Worm (Caenorhabditis elegans) whole organism, L4 larva: ENCODE measurements around the gene slc-25A10.
A peak's percentile ranks its signal among the peaks of the same experiment; 100 is the strongest.

ENCODE experiments used
- T20F7.1 ChIP-seq: fragments of 200-800 bp; sonication (Bioruptor generic); optimal IDR thresholded peaks from 2 replicates; lab custom pipeline; 2018; ENCODE audit warnings: mild to moderate bottlenecking, missing genetic modification characterization, missing compliant biosample characterization
- Y105C5A.15 ChIP-seq: fragments of 200-800 bp; sonication (Bioruptor generic); IDR thresholded peaks from 2 replicates; pipeline ENCODE4 v1.3.6; 2022; ENCODE audit warnings: missing genetic modification characterization, missing compliant biosample characterization
- Y75B8A.6 ChIP-seq: fragments of 200-800 bp; sonication (Bioruptor generic); IDR thresholded peaks from 2 replicates; pipeline ENCODE4 v1.3.6; 2022; ENCODE audit warnings: missing genetic modification reagents, missing genetic modification characterization, missing compliant biosample characterization
- arid-1 ChIP-seq: fragments of 200-800 bp; sonication (Bioruptor generic); conservative IDR thresholded peaks from 2 replicates; pipeline ENCODE4 v1.3.6; 2022; ENCODE audit warnings: missing genetic modification reagents, missing genetic modification characterization, missing compliant biosample characterization
- ceh-20 ChIP-seq: fragments of 200-800 bp; sonication (Bioruptor generic); IDR thresholded peaks from 2 replicates; pipeline ENCODE4 v1.3.6; 2022; ENCODE audit warnings: missing genetic modification reagents, missing genetic modification characterization, missing compliant biosample characterization
- ceh-32 ChIP-seq: sonication (generic microtip); optimal IDR thresholded peaks from 2 replicates; lab custom pipeline; 2016; ENCODE audit warnings: mild to moderate bottlenecking, missing genetic modification characterization, missing compliant biosample characterization; ENCODE audit not compliant: poor library complexity
- ceh-82 ChIP-seq: sonication (generic microtip); optimal IDR thresholded peaks from 2 replicates; lab custom pipeline; 2017; ENCODE audit warnings: missing biosample characterization, missing genetic modification characterization
- ctbp-1 ChIP-seq: fragments of 200-800 bp; sonication (Bioruptor generic); IDR thresholded peaks from 2 replicates; pipeline ENCODE4 v1.3.6; 2022; ENCODE audit warnings: missing genetic modification reagents, missing genetic modification characterization, missing compliant biosample characterization
- daf-16 ChIP-seq, 3 experiments: sonication (generic microtip); optimal IDR thresholded peaks; 2 replicates each; lab custom pipeline; 2016 to 2017; ENCODE audit warnings: missing genetic modification characterization in 3 of 3, missing genetic modification reagents in 3 of 3, mild to moderate bottlenecking in 2 of 3, missing compliant biosample characterization in 2 of 3, missing biosample characterization in 1 of 3, moderate library complexity in 1 of 3
- dmd-6 ChIP-seq: fragments of 200-800 bp; sonication (Bioruptor generic); IDR thresholded peaks from 2 replicates; pipeline ENCODE4 v1.3.6; 2022; ENCODE audit warnings: missing genetic modification reagents, missing genetic modification characterization, missing compliant biosample characterization
- duxl-1 ChIP-seq: sonication (generic microtip); optimal IDR thresholded peaks from 2 replicates; lab custom pipeline; 2016; ENCODE audit warnings: mild to moderate bottlenecking, missing genetic modification characterization, moderate library complexity, missing compliant biosample characterization; ENCODE audit not compliant: poor library complexity
- egl-27 ChIP-seq: sonication (generic microtip); optimal IDR thresholded peaks from 3 replicates; lab custom pipeline; 2017; ENCODE audit warnings: missing biosample characterization, missing genetic modification reagents, missing genetic modification characterization
- fkh-10 ChIP-seq: fragments of 150-350 bp; optimal IDR thresholded peaks from 2 replicates; lab custom pipeline; 2014; ENCODE audit warnings: missing biosample characterization, missing genetic modification reagents, missing genetic modification characterization
- gei-8 ChIP-seq: fragments of 200-800 bp; sonication (Bioruptor generic); optimal IDR thresholded peaks from 2 replicates; lab custom pipeline; 2018; ENCODE audit warnings: mild to moderate bottlenecking, missing genetic modification characterization, missing compliant biosample characterization
- hif-1 ChIP-seq, 2 experiments: sonication (generic microtip); optimal IDR thresholded peaks; 2 replicates each; lab custom pipeline; 2016 to 2017; ENCODE audit warnings: missing compliant biosample characterization in 2 of 2, missing genetic modification characterization in 2 of 2, missing genetic modification reagents in 2 of 2, missing genotype in 2 of 2, mild to moderate bottlenecking in 1 of 2
- hlh-11 ChIP-seq: fragments of 200-800 bp; sonication (Bioruptor generic); optimal IDR thresholded peaks from 2 replicates; lab custom pipeline; 2018; ENCODE audit warnings: mild to moderate bottlenecking, missing genetic modification characterization, missing compliant biosample characterization
- hmg-1.1 ChIP-seq: fragments of 200-800 bp; sonication (Bioruptor generic); IDR thresholded peaks from 2 replicates; pipeline ENCODE4 v1.3.6; 2022; ENCODE audit warnings: missing genetic modification reagents, missing genetic modification characterization, missing compliant biosample characterization
- lim-7 ChIP-seq: fragments of 200-800 bp; sonication (Bioruptor generic); IDR thresholded peaks from 2 replicates; pipeline ENCODE4 v1.3.6; 2022; ENCODE audit warnings: missing genetic modification characterization, missing compliant biosample characterization
- lin-1 ChIP-seq: fragments of 200-800 bp; sonication (Bioruptor generic); IDR thresholded peaks from 2 replicates; pipeline ENCODE4 v1.3.6; 2022; ENCODE audit warnings: missing genetic modification reagents, missing genetic modification characterization, missing compliant biosample characterization
- lin-15B ChIP-seq: fragments of 150-350 bp; sonication (generic microtip); optimal IDR thresholded peaks from 3 replicates; lab custom pipeline; 2014; ENCODE audit warnings: missing biosample characterization, missing genetic modification characterization
- lin-29 ChIP-seq: fragments of 200-800 bp; sonication (Bioruptor generic); IDR thresholded peaks from 2 replicates; pipeline ENCODE4 v1.3.6; 2022; ENCODE audit warnings: missing genetic modification reagents, missing genetic modification characterization, missing compliant biosample characterization
- lsy-2 ChIP-seq, 2 experiments: fragments of 150-350 bp in 1 of 2; sonication (generic microtip) in 1 of 2; optimal IDR thresholded peaks; 2 replicates each; lab custom pipeline; 2014 to 2017; ENCODE audit warnings: missing biosample characterization in 2 of 2, missing genetic modification characterization in 2 of 2
- madf-5 ChIP-seq, 2 experiments: fragments of 200-800 bp; sonication (Bioruptor generic); IDR thresholded peaks; 2 replicates each; pipeline ENCODE4 v1.3.6; 2022; ENCODE audit warnings: missing compliant biosample characterization in 2 of 2, missing genetic modification characterization in 2 of 2
- madf-9 ChIP-seq: fragments of 200-800 bp; sonication (Bioruptor generic); conservative IDR thresholded peaks from 2 replicates; pipeline ENCODE4 v1.3.6; 2022; ENCODE audit warnings: missing genetic modification reagents, missing genetic modification characterization, missing compliant biosample characterization
- mdl-1 ChIP-seq, 2 experiments: fragments of 150-350 bp in 1 of 2; sonication (generic microtip) in 1 of 2; optimal IDR thresholded peaks; 2 replicates each; lab custom pipeline; 2014 to 2017; ENCODE audit warnings: missing biosample characterization in 2 of 2, missing genetic modification characterization in 2 of 2
- mdt-29 ChIP-seq: fragments of 200-800 bp; sonication (Bioruptor generic); IDR thresholded peaks from 2 replicates; pipeline ENCODE4 v1.3.6; 2022; ENCODE audit warnings: missing genetic modification reagents, missing genetic modification characterization, missing compliant biosample characterization
- mep-1 ChIP-seq: fragments of 150-350 bp; sonication (generic microtip); optimal IDR thresholded peaks from 3 replicates; lab custom pipeline; 2014; ENCODE audit warnings: missing biosample characterization, missing genetic modification characterization
- mes-2 ChIP-seq: sonication (generic microtip); optimal IDR thresholded peaks from 2 replicates; lab custom pipeline; 2016; ENCODE audit warnings: missing genotype, mild to moderate bottlenecking, missing genetic modification characterization, missing compliant biosample characterization; ENCODE audit not compliant: poor library complexity, severe bottlenecking
- mxl-2 ChIP-seq: fragments of 200-800 bp; sonication (Bioruptor generic); conservative IDR thresholded peaks from 2 replicates; pipeline ENCODE4 v1.3.6; 2022; ENCODE audit warnings: missing genetic modification reagents, missing genetic modification characterization, missing compliant biosample characterization
- nhr-11 ChIP-seq: fragments of 150-350 bp; optimal IDR thresholded peaks from 2 replicates; lab custom pipeline; 2014; ENCODE audit warnings: missing biosample characterization, missing genetic modification characterization
- nhr-25 ChIP-seq: sonication (generic microtip); optimal IDR thresholded peaks from 2 replicates; lab custom pipeline; 2017; ENCODE audit warnings: missing genetic modification characterization, mild to moderate bottlenecking, missing compliant biosample characterization, antibody characterized with exemption, moderate library complexity, borderline replicate concordance; ENCODE audit not compliant: insufficient read depth
- nhr-28 ChIP-seq: fragments of 150-350 bp; optimal IDR thresholded peaks from 2 replicates; lab custom pipeline; 2014; ENCODE audit warnings: missing biosample characterization, missing genetic modification characterization
- nhr-48 ChIP-seq: sonication (generic microtip); optimal IDR thresholded peaks from 2 replicates; lab custom pipeline; 2016; ENCODE audit warnings: mild to moderate bottlenecking, missing genetic modification characterization, missing compliant biosample characterization
- pqm-1 ChIP-seq: sonication (generic microtip); optimal IDR thresholded peaks from 2 replicates; lab custom pipeline; 2017; ENCODE audit warnings: missing biosample characterization, missing genetic modification characterization
- rbr-2 ChIP-seq: sonication (generic microtip); optimal IDR thresholded peaks from 2 replicates; lab custom pipeline; 2016; ENCODE audit warnings: missing genotype, missing genetic modification characterization, missing compliant biosample characterization
- saeg-2 ChIP-seq: fragments of 200-800 bp; sonication (Bioruptor generic); IDR thresholded peaks from 2 replicates; pipeline ENCODE4 v1.3.6; 2022; ENCODE audit warnings: missing genetic modification reagents, missing genetic modification characterization, missing compliant biosample characterization
- sdz-12 ChIP-seq: fragments of 200-800 bp; sonication (Bioruptor generic); optimal IDR thresholded peaks from 2 replicates; lab custom pipeline; 2018; ENCODE audit warnings: mild to moderate bottlenecking, missing genetic modification characterization, missing compliant biosample characterization
- set-16 ChIP-seq: fragments of 200-800 bp; sonication (Bioruptor generic); IDR thresholded peaks from 2 replicates; pipeline ENCODE4 v1.3.6; 2022; ENCODE audit warnings: missing genetic modification reagents, missing genetic modification characterization, missing compliant biosample characterization
- snpc-1.2 ChIP-seq: fragments of 200-800 bp; sonication (Bioruptor generic); IDR thresholded peaks from 2 replicates; pipeline ENCODE4 v1.3.6; 2022; ENCODE audit warnings: missing genetic modification reagents, missing genetic modification characterization, missing compliant biosample characterization
- vab-7 ChIP-seq: fragments of 200-800 bp; sonication (Bioruptor generic); IDR thresholded peaks from 2 replicates; pipeline ENCODE4 v1.3.6; 2022; ENCODE audit warnings: missing genetic modification reagents, missing genetic modification characterization, missing compliant biosample characterization
- zag-1 ChIP-seq: fragments of 150-350 bp; optimal IDR thresholded peaks from 2 replicates; lab custom pipeline; 2014; ENCODE audit warnings: missing biosample characterization, missing genetic modification characterization
- zfp-3 ChIP-seq: fragments of 200-800 bp; sonication (Bioruptor generic); conservative IDR thresholded peaks from 2 replicates; pipeline ENCODE4 v1.3.6; 2022; ENCODE audit warnings: missing genetic modification reagents, missing genetic modification characterization, missing compliant biosample characterization
- zip-11 ChIP-seq: fragments of 200-800 bp; sonication (Bioruptor generic); IDR thresholded peaks from 2 replicates; pipeline ENCODE4 v1.3.6; 2022; ENCODE audit warnings: missing genetic modification characterization, missing compliant biosample characterization
- zip-2 ChIP-seq: fragments of 150-350 bp; optimal IDR thresholded peaks from 2 replicates; lab custom pipeline; 2014; ENCODE audit warnings: missing biosample characterization, missing genetic modification characterization
- ztf-7 ChIP-seq: fragments of 150-350 bp; optimal IDR thresholded peaks from 2 replicates; lab custom pipeline; 2014; ENCODE audit warnings: missing biosample characterization, missing genetic modification characterization

Gene slc-25A10

DNA sequence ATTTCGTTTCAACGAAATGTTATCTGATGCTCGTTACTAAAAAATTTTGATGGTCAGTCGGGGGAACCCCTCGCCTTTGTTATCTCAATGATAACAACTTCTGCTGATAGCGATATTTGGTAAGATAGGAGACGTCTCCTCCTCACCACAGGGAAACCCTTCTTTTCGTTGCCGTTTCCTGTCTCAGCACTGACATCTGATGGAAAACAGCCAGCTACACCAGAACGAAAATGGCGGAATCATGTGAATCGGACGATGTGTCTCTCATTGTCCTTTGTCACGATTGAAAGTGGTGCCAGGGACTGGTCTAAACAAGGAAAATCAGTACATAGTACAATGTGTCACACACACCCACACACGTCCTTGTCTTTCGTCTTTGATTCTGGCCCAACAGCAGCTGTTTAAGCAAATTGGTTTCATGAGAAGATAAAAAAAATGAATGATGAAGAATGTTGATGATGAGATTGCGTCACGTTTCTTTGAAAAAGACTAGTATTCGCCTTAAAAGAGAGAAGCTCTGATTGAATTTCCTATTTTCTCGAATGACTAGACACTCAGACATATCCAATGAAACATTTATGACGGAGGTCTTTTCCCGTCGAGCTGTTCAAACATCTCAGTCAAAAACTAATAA lies 11.0 kb upstream of the slc-25A10 start (continued):
- TF ChIP-seq hlh-11 (tag; lab: Kevin White, UChicago): peak; percentile 95
- TF ChIP-seq dmd-6 (GFP tag; lab: Robert Waterston, UW): peak; percentile 91
- peak; percentile 52 for TF ChIP-seq fkh-10 (GFP tag; lab: Kevin White, UChicago)
- TF ChIP-seq gei-8 (GFP tag; lab: Kevin White, UChicago): peak; percentile 27
- TF ChIP-seq mxl-2 (GFP tag; lab: Robert Waterston, UW): peak; percentile 79
- no peak for TF ChIP-seq Y105C5A.15 (GFP tag; lab: Robert Waterston, UW)
- peak; percentile 8 to 45 for TF ChIP-seq lsy-2 (tag; optimal IDR thresholded peaks at IDR 0.05; lab: Kevin White, UChicago)
- TF ChIP-seq daf-16 (GFP tag; optimal IDR thresholded peaks at IDR 0.05; lab: Kevin White, UChicago): peak in 1 of 2 experiments; percentile 73
- TF ChIP-seq daf-16 (tag; optimal IDR thresholded peaks at IDR 0.05; lab: Kevin White, UChicago): peak; percentile 95
- TF ChIP-seq nhr-11 (tag; lab: Kevin White, UChicago): peak; percentile 14
- no peak for TF ChIP-seq ceh-32
- TF ChIP-seq mep-1 (tag; lab: Kevin White, UChicago): peak; percentile 72
- no peak for TF ChIP-seq zip-2 (tag; lab: Kevin White, UChicago)
- peak; percentile 96 for TF ChIP-seq nhr-48 (tag; lab: Kevin White, UChicago)
- no peak for TF ChIP-seq sdz-12 (GFP tag; lab: Kevin White, UChicago)
- TF ChIP-seq duxl-1 (tag; lab: Kevin White, UChicago): no peak
- TF ChIP-seq nhr-28 (tag; lab: Kevin White, UChicago): peak; percentile 77
- TF ChIP-seq arid-1 (GFP tag; lab: Robert Waterston, UW): no peak
- TF ChIP-seq rbr-2 (tag; lab: Kevin White, UChicago): peak; percentile 23
- TF ChIP-seq pqm-1: peak; percentile 34
- peak; percentile 97 to 98 for TF ChIP-seq mdl-1 (tag; optimal IDR thresholded peaks at IDR 0.05; lab: Kevin White, UChicago)
- peak; percentile 55; the same call in 1 of the 2 replicates for TF ChIP-seq ctbp-1
- peak; percentile 67; the same call in 1 of the 2 replicates for TF ChIP-seq saeg-2 (GFP tag; lab: Robert Waterston, UW)
- no peak for TF ChIP-seq set-16 (GFP tag; lab: Robert Waterston, UW)
- peak in 1 of 2 experiments; percentile 24 for TF ChIP-seq hif-1 (tag; optimal IDR thresholded peaks at IDR 0.05; lab: Kevin White, UChicago)
- TF ChIP-seq mdt-29 (GFP tag; lab: Robert Waterston, UW): no peak
- 0 out of 2 replicates have a peak, but pooled peaks have one; percentile 25 for TF ChIP-seq vab-7
- TF ChIP-seq snpc-1.2 (GFP tag; lab: Robert Waterston, UW): no peak
- no peak for TF ChIP-seq Y75B8A.6 (GFP tag; lab: Robert Waterston, UW)
- TF ChIP-seq ceh-82 (tag; lab: Kevin White, UChicago): no peak
- no peak for TF ChIP-seq madf-5 (GFP tag; IDR thresholded peaks at IDR 0.05; lab: Robert Waterston, UW)
- TF ChIP-seq madf-9 (GFP tag; lab: Robert Waterston, UW): no peak
- TF ChIP-seq lin-29 (GFP tag; lab: Robert Waterston, UW): peak; percentile 37; the same call in 1 of the 2 replicates

DNA sequence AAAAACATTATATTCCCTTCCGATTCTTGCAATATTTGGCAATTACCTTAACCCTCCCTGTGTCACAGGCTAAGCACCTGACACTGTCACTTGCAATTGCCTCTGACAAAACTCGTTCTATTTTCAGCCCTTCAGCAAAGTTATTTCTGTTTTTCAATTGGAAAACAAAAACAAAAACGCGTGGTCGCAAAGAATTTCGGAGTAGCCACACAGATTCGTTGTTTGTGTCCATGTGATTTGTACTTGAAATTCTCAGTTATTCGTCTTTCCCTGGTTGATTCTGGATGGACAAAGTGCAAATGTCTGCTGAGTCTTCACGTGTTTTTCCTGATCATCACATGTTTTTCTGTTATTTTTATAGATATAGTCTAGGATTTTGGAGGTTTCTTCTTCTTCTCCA lies 10.0 kb upstream of the slc-25A10 start:
- TF ChIP-seq zip-11 (no peak), lim-7 (no peak), zag-1 (tag; lab: Kevin White, UChicago) (no peak), mdt-29 (GFP tag; lab: Robert Waterston, UW) (0 out of 2 replicates have a peak, but pooled peaks have one; percentile 13), T20F7.1 (GFP tag; lab: Kevin White, UChicago) (no peak), zip-2 (tag; lab: Kevin White, UChicago) (no peak), ztf-7 (tag; lab: Kevin White, UChicago) (no peak), mep-1 (tag; lab: Kevin White, UChicago) (no peak), ceh-20 (GFP tag; lab: Robert Waterston, UW) (no peak), zfp-3 (GFP tag; lab: Robert Waterston, UW) (no peak), duxl-1 (tag; lab: Kevin White, UChicago) (no peak), dmd-6 (GFP tag; lab: Robert Waterston, UW) (peak; percentile 41; the same call in 1 of the 2 replicates), lin-1 (GFP tag; lab: Robert Waterston, UW) (no peak), lin-15B (tag; lab: Kevin White, UChicago) (no peak), mes-2 (tag; lab: Kevin White, UChicago) (no peak), daf-16 (GFP tag; optimal IDR thresholded peaks at IDR 0.05; lab: Kevin White, UChicago) (peak in 1 of 2 experiments; percentile 91), daf-16 (tag; optimal IDR thresholded peaks at IDR 0.05; lab: Kevin White, UChicago) (peak; percentile 23), hmg-1.1 (GFP tag; lab: Robert Waterston, UW) (no peak), madf-5 (GFP tag; IDR thresholded peaks at IDR 0.05; lab: Robert Waterston, UW) (no peak), egl-27 (no peak), nhr-25 (tag; lab: Kevin White, UChicago) (no peak), ceh-32 (no peak), lsy-2 (tag; optimal IDR thresholded peaks at IDR 0.05; lab: Kevin White, UChicago) (peak in 1 of 2 experiments; percentile 40)
